Worm (Caenorhabditis elegans) whole organism, L3 larva: ENCODE data around the gene F46G10.2.
A peak's percentile ranks its signal among the peaks of the same experiment; 100 is the strongest.

Experiments
- daf-12 ChIP-seq: fragments of 150-350 bp; optimal IDR thresholded peaks from 2 replicates; lab custom pipeline; 2014; ENCODE audit warnings: missing biosample characterization, missing genetic modification reagents, missing genetic modification characterization
- elt-3 ChIP-seq, 3 experiments: fragments of 150-350 bp in 1 of 3; sonication (generic microtip) in 2 of 3; optimal IDR thresholded peaks; 2 replicates in 2 of 3; 4 replicates in 1 of 3; lab custom pipeline; 2014 to 2017; ENCODE audit warnings: missing biosample characterization in 3 of 3, missing genetic modification characterization in 3 of 3
- fos-1 ChIP-seq: fragments of 150-350 bp; optimal IDR thresholded peaks from 2 replicates; lab custom pipeline; 2014; ENCODE audit warnings: missing biosample characterization, missing genetic modification characterization
- nhr-11 ChIP-seq: fragments of 150-350 bp; optimal IDR thresholded peaks from 2 replicates; lab custom pipeline; 2014; ENCODE audit warnings: missing biosample characterization, missing genetic modification characterization
- nhr-12 ChIP-seq: fragments of 150-350 bp; optimal IDR thresholded peaks from 2 replicates; lab custom pipeline; 2014; ENCODE audit warnings: missing biosample characterization, missing genetic modification characterization
- nhr-237 ChIP-seq: fragments of 150-350 bp; optimal IDR thresholded peaks from 2 replicates; lab custom pipeline; 2014; ENCODE audit warnings: missing biosample characterization, missing genetic modification characterization
- nhr-43 ChIP-seq: sonication (generic microtip); optimal IDR thresholded peaks from 2 replicates; lab custom pipeline; 2016; ENCODE audit warnings: mild to moderate bottlenecking, missing genetic modification characterization, missing compliant biosample characterization; ENCODE audit not compliant: poor library complexity, severe bottlenecking
- nhr-67 ChIP-seq: fragments of 150-350 bp; optimal IDR thresholded peaks from 2 replicates; lab custom pipeline; 2014; ENCODE audit warnings: missing biosample characterization, missing genetic modification characterization
- nhr-76 ChIP-seq: fragments of 150-350 bp; sonication (generic microtip); optimal IDR thresholded peaks from 5 replicates; lab custom pipeline; 2014; ENCODE audit warnings: missing biosample characterization, missing genetic modification characterization
- pha-4 ChIP-seq: fragments of 150-350 bp; optimal IDR thresholded peaks from 2 replicates; lab custom pipeline; 2014; ENCODE audit warnings: missing biosample characterization, missing genetic modification reagents, missing genetic modification characterization
- skn-1 ChIP-seq: fragments of 150-350 bp; optimal IDR thresholded peaks from 2 replicates; lab custom pipeline; 2014; ENCODE audit warnings: missing biosample characterization, missing genetic modification characterization
- ztf-11 ChIP-seq: fragments of 150-350 bp; optimal IDR thresholded peaks from 2 replicates; lab custom pipeline; 2014; ENCODE audit warnings: missing biosample characterization, missing genetic modification characterization

- TF ChIP-seq nhr-76 (tag; lab: Kevin White, UChicago) (no peak), nhr-237 (tag; lab: Kevin White, UChicago) (no peak), nhr-12 (tag; lab: Kevin White, UChicago) (no peak), nhr-11 (tag; lab: Kevin White, UChicago) (no peak), skn-1 (tag; lab: Kevin White, UChicago) (no peak), fos-1 (tag; lab: Kevin White, UChicago) (no peak), ztf-11 (no peak), nhr-43 (tag; lab: Kevin White, UChicago) (peak; percentile 62), daf-12 (tag; lab: Kevin White, UChicago) (no peak), nhr-67 (tag; lab: Kevin White, UChicago) (no peak), elt-3 (tag; optimal IDR thresholded peaks at IDR 0.05; lab: Kevin White, UChicago) (no peak), pha-4 (tag; lab: Kevin White, UChicago) (no peak)
These were observed 39.3 kb upstream of the F46G10.2 start for ce11 chrX:13283462-13283861.
